Worm (Caenorhabditis elegans) whole organism, L4 larva: ENCODE data around the gene lars-1.

Experiments used
- R02D3.7 ChIP-seq: fragments of 150-350 bp; sonication (generic microtip); optimal IDR thresholded peaks from 3 replicates; lab custom pipeline; 2014; ENCODE audit warnings: missing biosample characterization, missing genetic modification characterization
- ceh-28 ChIP-seq: fragments of 150-350 bp; optimal IDR thresholded peaks from 2 replicates; lab custom pipeline; 2014; ENCODE audit warnings: missing biosample characterization, missing genetic modification reagents, missing genetic modification characterization
- dmd-6 ChIP-seq: fragments of 200-800 bp; sonication (Bioruptor generic); IDR thresholded peaks from 2 replicates; pipeline ENCODE4 v1.3.6; 2022; ENCODE audit warnings: missing genetic modification reagents, missing genetic modification characterization, missing compliant biosample characterization
- dpl-1 ChIP-seq: fragments of 150-350 bp; optimal IDR thresholded peaks from 2 replicates; lab custom pipeline; 2014; ENCODE audit warnings: missing biosample characterization, missing genetic modification reagents, missing genetic modification characterization
- hlh-11 ChIP-seq: fragments of 200-800 bp; sonication (Bioruptor generic); optimal IDR thresholded peaks from 2 replicates; lab custom pipeline; 2018; ENCODE audit warnings: mild to moderate bottlenecking, missing genetic modification characterization, missing compliant biosample characterization
- jun-1 ChIP-seq: fragments of 150-350 bp; optimal IDR thresholded peaks from 2 replicates; lab custom pipeline; 2014; ENCODE audit warnings: missing biosample characterization, missing genetic modification reagents, missing genetic modification characterization
- mdl-1 ChIP-seq, 2 experiments: fragments of 150-350 bp in 1 of 2; sonication (generic microtip) in 1 of 2; optimal IDR thresholded peaks; 2 replicates each; lab custom pipeline; 2014 to 2017; ENCODE audit warnings: missing biosample characterization in 2 of 2, missing genetic modification characterization in 2 of 2
- nhr-25 ChIP-seq: sonication (generic microtip); optimal IDR thresholded peaks from 2 replicates; lab custom pipeline; 2017; ENCODE audit warnings: missing genetic modification characterization, mild to moderate bottlenecking, missing compliant biosample characterization, antibody characterized with exemption, moderate library complexity, borderline replicate concordance; ENCODE audit not compliant: insufficient read depth
- nhr-41 ChIP-seq: fragments of 200-800 bp; sonication (Bioruptor generic); IDR thresholded peaks from 2 replicates; pipeline ENCODE4 v1.3.6; 2022; ENCODE audit warnings: missing genetic modification reagents, missing genetic modification characterization, missing compliant biosample characterization
- pqm-1 ChIP-seq: sonication (generic microtip); optimal IDR thresholded peaks from 2 replicates; lab custom pipeline; 2017; ENCODE audit warnings: missing biosample characterization, missing genetic modification characterization
- rbr-2 ChIP-seq: sonication (generic microtip); optimal IDR thresholded peaks from 2 replicates; lab custom pipeline; 2016; ENCODE audit warnings: missing genotype, missing genetic modification characterization, missing compliant biosample characterization
- ztf-11 ChIP-seq: fragments of 150-350 bp; optimal IDR thresholded peaks from 2 replicates; lab custom pipeline; 2014; ENCODE audit warnings: missing biosample characterization, missing genetic modification characterization

DNA sequence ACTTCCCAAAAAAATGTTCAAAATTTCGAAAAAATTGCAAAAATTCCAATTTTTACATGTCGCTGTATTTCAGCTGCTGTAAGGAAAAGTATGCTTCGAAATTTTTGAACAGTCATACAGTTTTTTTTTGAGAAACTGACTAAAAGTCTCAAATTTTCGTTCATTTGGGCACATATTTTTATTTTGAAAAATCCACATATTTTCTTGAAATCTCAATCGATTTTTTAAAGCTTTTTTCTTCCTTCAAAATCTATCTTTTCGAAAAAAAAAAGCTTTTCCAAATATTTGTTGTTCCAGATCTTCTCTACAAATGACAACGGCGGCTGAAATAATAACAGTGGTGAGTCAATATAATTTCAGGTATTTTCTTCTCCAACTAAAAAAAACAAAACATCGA lies 10.4 kb upstream of the lars-1 start, which contains the start of gene asd-1:
- no peak for TF ChIP-seq nhr-25 (tag; lab: Kevin White, UChicago)
- no peak for TF ChIP-seq R02D3.7
- TF ChIP-seq mdl-1 (tag; optimal IDR thresholded peaks at IDR 0.05; lab: Kevin White, UChicago): no peak
- no peak for TF ChIP-seq rbr-2 (tag; lab: Kevin White, UChicago)
- TF ChIP-seq jun-1: no peak
- no peak for TF ChIP-seq pqm-1
- TF ChIP-seq ztf-11 (tag; lab: Kevin White, UChicago): no peak
- no peak for TF ChIP-seq nhr-41 (GFP tag; lab: Robert Waterston, UW)
- TF ChIP-seq dmd-6 (GFP tag; lab: Robert Waterston, UW): no peak
- TF ChIP-seq dpl-1: no peak
- no peak for TF ChIP-seq ceh-28
- TF ChIP-seq hlh-11 (tag; lab: Kevin White, UChicago): no peak
